Fruit fly (Drosophila melanogaster): Measurements from ENCODE around the gene Fum3.

Gene Fum3

DNA sequence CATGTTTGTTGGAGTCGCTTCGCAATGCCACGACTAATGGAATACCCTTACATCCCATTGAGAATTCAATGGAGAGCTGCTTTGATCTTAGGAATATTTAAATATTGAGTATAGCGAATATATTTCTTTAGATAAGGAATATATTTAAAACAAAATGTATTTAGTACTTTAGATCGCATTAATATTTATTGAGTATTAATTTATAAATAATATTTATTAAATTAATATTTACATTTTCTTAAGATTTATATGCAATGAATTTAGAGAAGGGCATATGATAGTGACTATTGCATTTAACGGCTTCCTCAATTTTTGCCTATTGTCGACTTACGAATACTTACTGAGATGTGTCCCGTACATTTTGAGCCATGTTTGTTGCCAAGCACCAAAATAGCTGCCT lies 21.5 kb downstream of the Fum3 start (continued):
- peak; percentile 13 for TF ChIP-seq Asciz (GFP tag; optimal IDR thresholded peaks at IDR 0.05)
- TF ChIP-seq Blimp-1 (GFP tag; optimal IDR thresholded peaks at IDR 0.05), result peak; percentile 1
- TF ChIP-seq Sox102F (GFP tag; optimal IDR thresholded peaks at IDR 0.05), result peak; percentile 60
- peak; percentile 61 for TF ChIP-seq gem (tag; optimal IDR thresholded peaks at IDR 0.05)
- TF ChIP-seq CG13296 (GFP tag; optimal IDR thresholded peaks at IDR 0.05), result peak; percentile 28
- TF ChIP-seq dmrt11E (tag; optimal IDR thresholded peaks at IDR 0.05), result no peak
- no peak for TF ChIP-seq bigmax (GFP tag; optimal IDR thresholded peaks at IDR 0.05)
- peak; percentile 89 for TF ChIP-seq D19A (tag; optimal IDR thresholded peaks at IDR 0.05)
- TF ChIP-seq Hr3 (GFP tag; optimal IDR thresholded peaks at IDR 0.05), result no peak
- TF ChIP-seq BtbVII (GFP tag; optimal IDR thresholded peaks at IDR 0.05), result no peak
- peak; percentile 9 for TF ChIP-seq Dek (tag; optimal IDR thresholded peaks at IDR 0.05)
- TF ChIP-seq her (GFP tag; optimal IDR thresholded peaks at IDR 0.05), result no peak
- peak; percentile 47 for TF ChIP-seq CG13424 (tag; optimal IDR thresholded peaks at IDR 0.05)
- no peak for TF ChIP-seq emc (GFP tag; optimal IDR thresholded peaks at IDR 0.05)
- peak; percentile 21 for TF ChIP-seq CG15269 (tag; optimal IDR thresholded peaks at IDR 0.05)
- no peak for TF ChIP-seq CG33557 (GFP tag; optimal IDR thresholded peaks at IDR 0.05)
- peak; percentile 35 for TF ChIP-seq tap (tag; optimal IDR thresholded peaks at IDR 0.05)
- TF ChIP-seq phol (tag; optimal IDR thresholded peaks at IDR 0.05), result peak; percentile 22
- peak; percentile 35; the same call in 1 of the 2 replicates for TF ChIP-seq CG31441 (GFP tag; IDR thresholded peaks at IDR 0.05)
- TF ChIP-seq Eip74EF (GFP tag; optimal IDR thresholded peaks at IDR 0.05), result peak in 1 of 2 experiments; percentile 10
- no peak for TF ChIP-seq crp (GFP tag; optimal IDR thresholded peaks at IDR 0.05)
- no peak for TF ChIP-seq Ada2b (GFP tag; IDR thresholded peaks at IDR 0.05)
- TF ChIP-seq pho (GFP tag; optimal IDR thresholded peaks at IDR 0.05), result no peak
- TF ChIP-seq CG11247 (GFP tag; IDR thresholded peaks at IDR 0.05), result no peak
- TF ChIP-seq sima (GFP tag; optimal IDR thresholded peaks at IDR 0.05), result no peak
- no peak for TF ChIP-seq CG12236 (GFP tag; optimal IDR thresholded peaks at IDR 0.05)
- TF ChIP-seq CG15601 (tag; optimal IDR thresholded peaks at IDR 0.05), result peak; percentile 4
- no peak for TF ChIP-seq CG16863 (GFP tag; optimal IDR thresholded peaks at IDR 0.05)
- TF ChIP-seq CG10654 (GFP tag; optimal IDR thresholded peaks at IDR 0.05), result no peak
- peak; percentile 11 for TF ChIP-seq CG12391 (tag; optimal IDR thresholded peaks at IDR 0.05)
- TF ChIP-seq fd3F (GFP tag; optimal IDR thresholded peaks at IDR 0.05), result no peak
- peak; percentile 50 for TF ChIP-seq grau (tag; optimal IDR thresholded peaks at IDR 0.05)
- peak; percentile 3 for TF ChIP-seq CG17829 (tag; optimal IDR thresholded peaks at IDR 0.05)
- no peak for TF ChIP-seq dysf (GFP tag; IDR thresholded peaks at IDR 0.05)
- no peak for TF ChIP-seq cato (GFP tag; optimal IDR thresholded peaks at IDR 0.05; ENCODE audit: borderline replicate concordance)
- peak; percentile 77 for TF ChIP-seq CG11504 (tag; optimal IDR thresholded peaks at IDR 0.05)
- no peak for TF ChIP-seq trh (GFP tag; optimal IDR thresholded peaks at IDR 0.05)
- no peak for TF ChIP-seq ssp (GFP tag; IDR thresholded peaks at IDR 0.05)
- TF ChIP-seq prd (optimal IDR thresholded peaks at IDR 0.05), result no peak
- TF ChIP-seq prd (GFP tag; IDR thresholded peaks at IDR 0.05), result no peak
- TF ChIP-seq Drgx (GFP tag; IDR thresholded peaks at IDR 0.05), result peak; percentile 35; the same call in 1 of the 2 replicates
- TF ChIP-seq nmo (GFP tag; optimal IDR thresholded peaks at IDR 0.05), result peak; percentile 50
- TF ChIP-seq CG2712 (tag; optimal IDR thresholded peaks at IDR 0.05), result peak; percentile 54
- peak; percentile 19 for TF ChIP-seq Oli (tag; optimal IDR thresholded peaks at IDR 0.05)
- TF ChIP-seq dmrt99B (tag; optimal IDR thresholded peaks at IDR 0.05), result peak; percentile 65
- no peak for TF ChIP-seq onecut (GFP tag; IDR thresholded peaks at IDR 0.05)
- no peak for TF ChIP-seq Bteb2 (GFP tag; optimal IDR thresholded peaks at IDR 0.05)
- peak; percentile 7 for TF ChIP-seq CG9437 (GFP tag; optimal IDR thresholded peaks at IDR 0.05)
- peak; percentile 19 for TF ChIP-seq CG7556 (GFP tag; optimal IDR thresholded peaks at IDR 0.05)
- TF ChIP-seq CG3838 (GFP tag; optimal IDR thresholded peaks at IDR 0.05), result no peak

Measured in whole organism, embryonic.